Fruit fly (Drosophila melanogaster): ENCODE data around the gene pigeon.

pigeon gene

DNA sequence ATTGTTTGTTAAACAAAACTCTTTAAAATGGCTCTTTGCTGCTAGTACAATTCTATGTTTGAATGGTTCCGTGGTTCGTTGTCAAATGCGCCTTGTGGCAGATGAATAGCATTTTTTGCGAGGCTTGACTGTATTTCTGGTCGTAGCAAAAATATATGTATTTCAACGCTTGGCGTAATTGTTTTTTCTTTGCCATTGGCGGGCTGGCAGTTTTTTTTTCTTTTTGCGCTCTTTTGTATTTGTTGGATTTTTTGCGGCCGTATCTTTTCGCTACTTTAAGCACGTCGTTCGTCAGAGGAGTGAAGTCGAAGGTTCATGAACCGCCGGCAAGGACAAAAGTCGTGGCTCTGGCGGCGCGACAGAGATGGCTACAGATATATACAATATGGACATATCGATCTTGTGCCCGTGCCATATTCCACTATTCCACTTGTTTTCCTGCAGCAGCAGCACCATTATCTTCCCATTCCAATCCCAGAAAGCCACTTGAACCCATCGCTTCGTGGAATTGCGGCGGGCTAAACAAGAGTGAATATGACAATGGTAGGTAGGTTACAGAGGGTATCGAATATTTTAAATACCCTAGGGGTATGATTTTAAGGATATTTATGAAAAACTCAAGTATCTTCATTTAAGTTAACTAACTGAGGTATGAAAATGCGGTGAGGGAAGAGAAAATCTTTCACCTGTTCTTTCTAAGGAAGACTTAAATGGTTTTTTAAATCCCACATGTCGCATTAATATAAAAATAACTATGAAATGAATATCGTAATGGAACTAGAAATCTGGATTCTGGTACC is 29.7 kb upstream of the pigeon start:
- TF ChIP-seq cnc (optimal IDR thresholded peaks at IDR 0.05) (no peak), bab1 (GFP tag; optimal IDR thresholded peaks at IDR 0.05) (peak; percentile 57), kay (GFP tag; ENCODE audit: borderline replicate concordance) (peak; percentile 48), tj (GFP tag; optimal IDR thresholded peaks at IDR 0.05) (peak; percentile 75), CG33017 (tag; optimal IDR thresholded peaks at IDR 0.05) (no peak)

DNA sequence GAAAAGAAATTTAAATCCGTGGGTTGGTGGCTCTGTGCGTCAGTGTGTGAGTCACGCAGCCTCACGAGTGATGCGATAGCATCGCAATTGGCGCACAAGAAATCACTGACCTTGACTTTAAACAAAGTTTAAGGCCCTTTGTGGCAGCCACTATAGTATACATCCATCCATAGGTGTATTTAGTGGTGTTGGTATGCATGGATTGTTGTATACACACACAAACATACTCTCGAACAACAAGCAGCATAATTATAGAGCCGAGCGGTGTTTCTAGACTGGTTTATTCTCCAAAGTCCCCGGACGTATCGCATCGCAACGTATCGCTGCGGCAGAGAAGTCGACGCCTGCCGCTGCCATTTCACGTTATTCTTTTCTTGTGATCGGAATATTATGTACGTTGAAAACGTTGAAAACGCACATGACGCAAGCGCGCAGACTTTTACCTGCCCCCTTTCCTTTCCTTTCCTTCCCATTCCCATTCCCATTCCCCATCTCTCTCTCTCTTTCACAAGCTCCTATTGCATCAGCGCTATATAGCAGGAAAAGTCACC is 29.0 kb upstream of the pigeon start:
- TF ChIP-seq ovo (GFP tag; optimal IDR thresholded peaks at IDR 0.05) (no peak), CG1620 (GFP tag; optimal IDR thresholded peaks at IDR 0.05) (no peak), CG5204 (GFP tag; optimal IDR thresholded peaks at IDR 0.05) (no peak), Clk (GFP tag; optimal IDR thresholded peaks at IDR 0.05) (no peak), tj (GFP tag; optimal IDR thresholded peaks at IDR 0.05) (no peak), CG33017 (tag; optimal IDR thresholded peaks at IDR 0.05) (no peak), bab1 (GFP tag; optimal IDR thresholded peaks at IDR 0.05) (peak; percentile 37), toe (GFP tag; optimal IDR thresholded peaks at IDR 0.05) (no peak), CG7045 (GFP tag; optimal IDR thresholded peaks at IDR 0.05) (no peak)

DNA sequence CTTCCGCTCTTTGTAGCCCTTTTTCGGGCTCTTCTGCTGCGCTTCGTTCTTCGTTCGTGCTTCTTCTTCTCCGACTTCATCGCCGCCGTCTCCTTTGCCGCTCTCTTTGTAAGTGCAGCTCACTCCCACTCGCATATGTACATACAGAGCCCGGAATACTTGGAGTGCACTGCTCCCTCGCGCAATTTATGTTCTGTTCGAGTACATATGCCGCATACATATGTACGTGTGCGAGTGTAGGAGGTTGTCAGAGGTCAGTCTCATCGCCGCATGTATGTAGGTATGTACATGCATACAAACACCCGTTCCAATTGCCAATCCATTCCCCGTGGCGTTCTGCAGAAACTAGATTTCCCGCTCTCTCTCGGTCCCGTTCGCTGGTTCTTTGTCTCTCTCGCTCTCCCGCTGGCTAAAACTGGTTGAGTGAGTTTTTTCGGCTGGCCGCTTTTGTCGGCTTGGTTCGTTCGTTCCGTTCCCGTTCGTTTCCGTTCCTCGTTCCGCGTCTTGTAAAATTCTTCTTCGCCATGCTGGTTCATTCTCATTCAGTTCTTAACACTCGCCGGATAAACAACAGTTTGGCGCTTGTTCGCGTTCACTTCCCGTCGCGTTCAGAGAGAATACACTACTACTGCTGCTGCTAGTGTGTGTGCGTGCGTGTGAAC is 27.7 kb upstream of the pigeon start:
- TF ChIP-seq toe (GFP tag; optimal IDR thresholded peaks at IDR 0.05) = no peak
- peak; percentile 26 for TF ChIP-seq CG14711 (tag; optimal IDR thresholded peaks at IDR 0.05)
- TF ChIP-seq Mnt (GFP tag; optimal IDR thresholded peaks at IDR 0.05) = peak; percentile 82
- TF ChIP-seq ovo (GFP tag; optimal IDR thresholded peaks at IDR 0.05) = peak; percentile 64
- peak; percentile 39 for TF ChIP-seq tj (GFP tag; optimal IDR thresholded peaks at IDR 0.05)
- peak; percentile 48 for TF ChIP-seq bab1 (GFP tag; optimal IDR thresholded peaks at IDR 0.05)
- no peak for TF ChIP-seq CG5204 (GFP tag; optimal IDR thresholded peaks at IDR 0.05)
- TF ChIP-seq Crg-1 (GFP tag; optimal IDR thresholded peaks at IDR 0.05) = no peak
- TF ChIP-seq CG1620 (GFP tag; optimal IDR thresholded peaks at IDR 0.05) = no peak
- TF ChIP-seq cnc (optimal IDR thresholded peaks at IDR 0.05) = no peak
- TF ChIP-seq CG7101 (tag; optimal IDR thresholded peaks at IDR 0.05) = peak; percentile 42
- TF ChIP-seq kay (GFP tag; ENCODE audit: borderline replicate concordance) = no peak
- no peak for TF ChIP-seq CG11617 (GFP tag; optimal IDR thresholded peaks at IDR 0.05)
- peak; percentile 32 for TF ChIP-seq CG33017 (tag; optimal IDR thresholded peaks at IDR 0.05)
- TF ChIP-seq CG12768 (GFP tag; optimal IDR thresholded peaks at IDR 0.05) = peak; percentile 59
- no peak for TF ChIP-seq Clk (GFP tag; optimal IDR thresholded peaks at IDR 0.05)
- no peak for TF ChIP-seq CG7045 (GFP tag; optimal IDR thresholded peaks at IDR 0.05)
- TF ChIP-seq pad (GFP tag; optimal IDR thresholded peaks at IDR 0.05) = peak; percentile 70
- TF ChIP-seq cic (GFP tag; optimal IDR thresholded peaks at IDR 0.05) = peak; percentile 59
- TF ChIP-seq Hr96 (GFP tag; optimal IDR thresholded peaks at IDR 0.05) = peak; percentile 46

DNA sequence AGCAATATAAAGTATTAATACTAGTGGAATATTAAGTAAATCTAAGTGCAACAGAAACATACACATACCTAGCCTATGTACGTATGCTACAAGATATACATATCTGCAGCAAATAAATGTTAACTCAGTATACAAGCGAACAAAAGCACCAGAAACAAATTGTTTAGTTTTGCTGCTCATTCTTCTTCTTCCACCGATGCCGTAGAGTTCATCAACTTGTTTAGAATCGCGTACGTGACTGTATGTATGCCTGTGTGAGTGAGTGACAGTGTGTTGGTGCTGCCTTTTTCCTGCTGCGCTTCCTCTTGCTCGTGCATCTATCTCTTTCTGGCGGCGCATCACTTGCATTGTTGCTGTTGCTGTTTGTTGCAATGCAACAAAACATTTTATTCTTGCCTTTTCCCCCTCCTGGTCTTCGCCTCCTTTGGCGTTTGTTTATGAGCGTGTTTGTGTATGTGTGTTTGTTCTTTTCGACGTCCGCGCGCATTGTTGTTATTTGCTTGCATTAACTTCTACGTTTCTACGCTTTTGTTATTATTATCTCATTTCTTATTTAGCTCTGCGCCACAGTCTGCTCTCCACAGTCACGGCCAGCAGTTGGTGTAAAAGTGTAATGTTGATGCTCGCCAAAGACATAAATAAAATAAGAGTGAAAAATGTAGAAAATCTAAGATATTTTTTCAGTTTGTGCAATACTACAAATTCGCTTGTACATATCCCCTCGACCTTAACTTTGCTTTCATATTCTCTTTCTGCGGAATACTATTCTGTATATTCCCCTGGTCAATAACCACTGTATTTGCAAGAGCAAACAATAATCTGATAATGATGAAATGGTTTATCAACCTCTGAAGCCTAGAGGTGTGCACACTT is 26.9 kb upstream of the pigeon start:
- TF ChIP-seq Crg-1 (GFP tag; optimal IDR thresholded peaks at IDR 0.05) (no peak), bab1 (GFP tag; optimal IDR thresholded peaks at IDR 0.05) (no peak), kay (GFP tag; ENCODE audit: borderline replicate concordance) (peak; percentile 23), CG14711 (tag; optimal IDR thresholded peaks at IDR 0.05) (peak; percentile 30), CG12768 (GFP tag; optimal IDR thresholded peaks at IDR 0.05) (no peak), cic (GFP tag; optimal IDR thresholded peaks at IDR 0.05) (peak; percentile 17), CG7045 (GFP tag; optimal IDR thresholded peaks at IDR 0.05) (peak; percentile 32), cnc (optimal IDR thresholded peaks at IDR 0.05) (no peak), Hr96 (GFP tag; optimal IDR thresholded peaks at IDR 0.05) (peak; percentile 24), CG5204 (GFP tag; optimal IDR thresholded peaks at IDR 0.05) (peak; percentile 56), pad (GFP tag; optimal IDR thresholded peaks at IDR 0.05) (no peak), Mnt (GFP tag; optimal IDR thresholded peaks at IDR 0.05) (no peak), CG33017 (tag; optimal IDR thresholded peaks at IDR 0.05) (peak; percentile 36), CG1620 (GFP tag; optimal IDR thresholded peaks at IDR 0.05) (peak; percentile 3), Clk (GFP tag; optimal IDR thresholded peaks at IDR 0.05) (no peak), CG7101 (tag; optimal IDR thresholded peaks at IDR 0.05) (peak; percentile 16), CG11617 (GFP tag; optimal IDR thresholded peaks at IDR 0.05) (peak; percentile 37), toe (GFP tag; optimal IDR thresholded peaks at IDR 0.05) (peak; percentile 22)

DNA sequence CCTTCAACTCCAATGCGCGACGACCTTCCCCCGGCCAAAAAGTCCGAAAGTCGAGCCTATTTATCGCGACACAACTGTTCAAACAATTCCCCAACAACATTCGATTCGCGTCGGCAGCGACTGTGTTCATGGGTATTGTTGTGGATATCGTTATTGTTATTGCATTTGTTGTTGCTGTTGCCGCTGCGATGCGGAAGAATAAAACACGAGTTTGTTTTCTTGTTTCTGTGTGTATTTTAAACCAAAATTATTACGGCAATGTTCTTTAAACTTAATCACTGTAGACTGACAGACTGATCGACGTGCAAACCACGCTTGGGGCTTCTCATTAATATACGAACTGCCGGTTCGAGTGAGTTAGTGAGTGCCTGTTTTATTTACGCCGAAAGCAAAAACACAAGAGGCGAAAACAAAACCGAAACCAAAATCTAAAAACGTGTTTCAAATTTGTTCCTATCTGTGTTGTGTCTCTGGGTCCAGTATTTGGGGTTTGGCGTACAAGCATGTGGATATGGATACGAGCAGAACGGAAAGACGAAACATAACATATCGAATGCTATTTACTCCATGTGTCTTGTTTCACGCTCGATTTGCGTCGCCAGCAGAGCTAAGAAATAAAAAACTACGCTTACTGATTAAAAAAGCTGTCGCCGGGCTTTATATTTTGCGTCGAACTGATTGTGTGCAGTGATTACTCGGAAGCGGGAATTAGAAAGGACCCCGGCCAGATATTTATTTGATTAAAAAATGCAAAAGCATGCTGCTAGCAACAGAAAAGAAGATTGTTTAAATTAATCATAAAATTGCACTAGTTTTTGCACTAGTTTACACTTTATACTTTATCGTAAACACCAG is 26.1 kb upstream of the pigeon start:
- no peak for TF ChIP-seq Hr96 (GFP tag; optimal IDR thresholded peaks at IDR 0.05)
- TF ChIP-seq Mnt (GFP tag; optimal IDR thresholded peaks at IDR 0.05) = no peak
- TF ChIP-seq tj (GFP tag; optimal IDR thresholded peaks at IDR 0.05) = peak; percentile 51
- peak; percentile 75 for TF ChIP-seq kay (GFP tag; ENCODE audit: borderline replicate concordance)

Data from whole organism, adult.